Worm (Caenorhabditis elegans) whole organism, young adult: Measurements from ENCODE around the gene K07C11.7.

Experiments used
- B0035.1 ChIP-seq: sonication (generic microtip); optimal IDR thresholded peaks from 2 replicates; lab custom pipeline; 2016; ENCODE audit warnings: missing genetic modification characterization, mild to moderate bottlenecking, missing compliant biosample characterization, missing genotype, missing genetic modification reagents
- F33H1.4 ChIP-seq: fragments of 200-800 bp; sonication (Bioruptor generic); IDR thresholded peaks from 2 replicates; pipeline ENCODE4 v1.3.6; 2022; ENCODE audit warnings: missing genetic modification reagents, missing genetic modification characterization, missing compliant biosample characterization
- F55B11.4 ChIP-seq: sonication (generic microtip); optimal IDR thresholded peaks from 2 replicates; lab custom pipeline; 2016; ENCODE audit warnings: missing compliant biosample characterization, missing genetic modification characterization, borderline replicate concordance; ENCODE audit not compliant: insufficient read depth
- ZK185.1 ChIP-seq: sonication (generic microtip); optimal IDR thresholded peaks from 2 replicates; lab custom pipeline; 2016; ENCODE audit warnings: mild to moderate bottlenecking, missing genetic modification characterization, missing compliant biosample characterization; ENCODE audit not compliant: poor library complexity, severe bottlenecking
- attf-5 ChIP-seq: fragments of 200-800 bp; sonication (Bioruptor generic); optimal IDR thresholded peaks from 2 replicates; lab custom pipeline; 2018; ENCODE audit warnings: mild to moderate bottlenecking, missing genetic modification characterization, missing compliant biosample characterization
- attf-6 ChIP-seq: fragments of 200-800 bp; sonication (Bioruptor generic); IDR thresholded peaks from 2 replicates; pipeline ENCODE4 v1.3.6; 2022; ENCODE audit warnings: missing genetic modification reagents, missing genetic modification characterization, missing compliant biosample characterization
- bed-1 ChIP-seq: fragments of 200-800 bp; sonication (Bioruptor generic); IDR thresholded peaks from 2 replicates; pipeline ENCODE4 v1.3.6; 2022; ENCODE audit warnings: missing genetic modification reagents, missing genetic modification characterization, missing compliant biosample characterization
- cebp-1 ChIP-seq, 2 experiments: fragments of 200-800 bp in 1 of 2; sonication (Bioruptor generic) in 1 of 2; sonication (generic microtip) in 1 of 2; IDR thresholded peaks in 1 of 2; optimal IDR thresholded peaks in 1 of 2; 2 replicates each; pipeline versions ENCODE4 v1.3.6 to Lab custom; 2017 to 2022; ENCODE audit warnings: missing compliant biosample characterization in 2 of 2, missing genetic modification characterization in 2 of 2, mild to moderate bottlenecking in 1 of 2, missing genetic modification reagents in 1 of 2, moderate library complexity in 1 of 2
- ceh-100 ChIP-seq: fragments of 200-800 bp; sonication (Bioruptor generic); IDR thresholded peaks from 2 replicates; pipeline ENCODE4 v1.3.6; 2022; ENCODE audit warnings: missing genetic modification reagents, missing genetic modification characterization, missing compliant biosample characterization
- ceh-27 ChIP-seq: fragments of 200-800 bp; sonication (Bioruptor generic); optimal IDR thresholded peaks from 2 replicates; lab custom pipeline; 2018; ENCODE audit warnings: mild to moderate bottlenecking, missing genetic modification characterization, moderate library complexity, missing compliant biosample characterization
- egl-18 ChIP-seq: fragments of 200-800 bp; sonication (Bioruptor generic); IDR thresholded peaks from 2 replicates; pipeline ENCODE4 v1.3.6; 2022; ENCODE audit warnings: missing genetic modification reagents, missing genetic modification characterization, missing compliant biosample characterization
- egl-44 ChIP-seq: fragments of 200-800 bp; sonication (Bioruptor generic); IDR thresholded peaks from 2 replicates; pipeline ENCODE4 v1.3.6; 2022; ENCODE audit warnings: missing genetic modification reagents, missing genetic modification characterization, missing compliant biosample characterization
- ets-4 ChIP-seq: fragments of 200-800 bp; sonication (Bioruptor generic); optimal IDR thresholded peaks from 2 replicates; lab custom pipeline; 2018; ENCODE audit warnings: mild to moderate bottlenecking, missing genetic modification characterization, missing compliant biosample characterization
- fkh-3 ChIP-seq: sonication (generic microtip); optimal IDR thresholded peaks from 2 replicates; lab custom pipeline; 2016; ENCODE audit warnings: mild to moderate bottlenecking, missing genetic modification characterization, missing compliant biosample characterization
- hlh-12 ChIP-seq: sonication (generic microtip); optimal IDR thresholded peaks from 2 replicates; lab custom pipeline; 2016; ENCODE audit warnings: missing genetic modification characterization, missing compliant biosample characterization
- hlh-26 ChIP-seq: fragments of 200-800 bp; sonication (Bioruptor generic); conservative IDR thresholded peaks from 2 replicates; pipeline ENCODE4 v1.3.6; 2022; ENCODE audit warnings: missing genetic modification reagents, missing genetic modification characterization, missing compliant biosample characterization
- let-607 ChIP-seq, 2 experiments: fragments of 200-800 bp in 1 of 2; sonication (Bioruptor generic) in 1 of 2; sonication (generic microtip) in 1 of 2; optimal IDR thresholded peaks; 2 replicates each; lab custom pipeline; 2016 to 2018; ENCODE audit warnings: mild to moderate bottlenecking in 2 of 2, missing compliant biosample characterization in 2 of 2, missing genetic modification characterization in 2 of 2, moderate library complexity in 2 of 2, missing genotype in 1 of 2
- lin-54 ChIP-seq: fragments of 200-800 bp; sonication (Bioruptor generic); optimal IDR thresholded peaks from 2 replicates; lab custom pipeline; 2018; ENCODE audit warnings: mild to moderate bottlenecking, missing genetic modification characterization, missing compliant biosample characterization
- lsl-1 ChIP-seq: fragments of 200-800 bp; sonication (Bioruptor generic); optimal IDR thresholded peaks from 2 replicates; lab custom pipeline; 2018; ENCODE audit warnings: mild to moderate bottlenecking, missing genetic modification characterization, moderate library complexity, missing compliant biosample characterization
- madf-6 ChIP-seq: fragments of 200-800 bp; sonication (Bioruptor generic); IDR thresholded peaks from 2 replicates; pipeline ENCODE4 v1.3.6; 2022; ENCODE audit warnings: missing genetic modification reagents, missing genetic modification characterization, missing compliant biosample characterization
- nfya-2 ChIP-seq: fragments of 200-800 bp; sonication (Bioruptor generic); IDR thresholded peaks from 2 replicates; pipeline ENCODE4 v1.3.6; 2022; ENCODE audit warnings: missing genetic modification reagents, missing genetic modification characterization, missing compliant biosample characterization
- nhr-90 ChIP-seq: sonication (generic microtip); optimal IDR thresholded peaks from 2 replicates; lab custom pipeline; 2016; ENCODE audit warnings: missing genotype, mild to moderate bottlenecking, missing genetic modification characterization, missing compliant biosample characterization
- pbrm-1 ChIP-seq: fragments of 200-800 bp; sonication (Bioruptor generic); IDR thresholded peaks from 2 replicates; pipeline ENCODE4 v1.3.6; 2022; ENCODE audit warnings: missing genetic modification reagents, missing genetic modification characterization, missing compliant biosample characterization
- rcor-1 ChIP-seq: fragments of 200-800 bp; sonication (Bioruptor generic); IDR thresholded peaks from 2 replicates; pipeline ENCODE4 v1.3.6; 2022; ENCODE audit warnings: missing genetic modification reagents, missing genetic modification characterization, missing compliant biosample characterization
- sdz-38 ChIP-seq: sonication (generic microtip); optimal IDR thresholded peaks from 2 replicates; lab custom pipeline; 2016; ENCODE audit warnings: missing genotype, missing genetic modification characterization, missing compliant biosample characterization
- snpc-3.4 ChIP-seq: sonication (generic microtip); optimal IDR thresholded peaks from 2 replicates; lab custom pipeline; 2017; ENCODE audit warnings: missing genetic modification characterization, mild to moderate bottlenecking, missing compliant biosample characterization, antibody characterized with exemption, moderate library complexity, missing genotype, missing genetic modification reagents
- somi-1 ChIP-seq: fragments of 200-800 bp; sonication (Bioruptor generic); optimal IDR thresholded peaks from 2 replicates; lab custom pipeline; 2018; ENCODE audit warnings: mild to moderate bottlenecking, missing genetic modification characterization, missing compliant biosample characterization
- sptf-2 ChIP-seq: fragments of 200-800 bp; sonication (Bioruptor generic); optimal IDR thresholded peaks from 2 replicates; lab custom pipeline; 2018; ENCODE audit warnings: mild to moderate bottlenecking, missing genetic modification characterization, missing compliant biosample characterization
- tbp1 ChIP-seq: fragments of 200-800 bp; sonication (Bioruptor generic); optimal IDR thresholded peaks from 2 replicates; lab custom pipeline; 2018; ENCODE audit warnings: mild to moderate bottlenecking, missing genetic modification characterization, missing compliant biosample characterization
- tbx-9 ChIP-seq: sonication (generic microtip); optimal IDR thresholded peaks from 2 replicates; lab custom pipeline; 2016; ENCODE audit warnings: borderline replicate concordance, missing genetic modification characterization, inconsistent platforms, missing compliant biosample characterization
- tlf-1 ChIP-seq: fragments of 200-800 bp; sonication (Bioruptor generic); optimal IDR thresholded peaks from 2 replicates; lab custom pipeline; 2018; ENCODE audit warnings: mild to moderate bottlenecking, missing genetic modification characterization, missing compliant biosample characterization
- zim-3 ChIP-seq: sonication (generic microtip); optimal IDR thresholded peaks from 2 replicates; lab custom pipeline; 2017; ENCODE audit warnings: mild to moderate bottlenecking, missing genetic modification characterization, moderate library complexity, missing compliant biosample characterization
- ztf-25 ChIP-seq: fragments of 200-800 bp; sonication (Bioruptor generic); IDR thresholded peaks from 2 replicates; pipeline ENCODE4 v1.3.6; 2022; ENCODE audit warnings: missing genetic modification reagents, missing genetic modification characterization, missing compliant biosample characterization

The K07C11.7 gene

ce11 chrV:8170300-8170699 lies 43.5 kb downstream of the K07C11.7 start (continued):
- no peak for TF ChIP-seq pbrm-1
- TF ChIP-seq tbp1 (GFP tag; lab: Kevin White, UChicago) = no peak

ce11 chrV:8169150-8169549 lies 44.6 kb downstream of the K07C11.7 start:
- TF ChIP-seq ceh-27 (GFP tag; lab: Kevin White, UChicago) (no peak), egl-44 (GFP tag; lab: Robert Waterston, UW) (no peak), lsl-1 (GFP tag; lab: Kevin White, UChicago) (no peak), zim-3 (tag; lab: Kevin White, UChicago) (no peak), ZK185.1 (tag; lab: Kevin White, UChicago) (no peak), tbx-9 (tag; lab: Kevin White, UChicago) (no peak), fkh-3 (tag; lab: Kevin White, UChicago) (no peak), hlh-12 (no peak), let-607 (tag; optimal IDR thresholded peaks at IDR 0.05; lab: Kevin White, UChicago) (no peak), attf-5 (no peak), somi-1 (GFP tag; lab: Kevin White, UChicago) (no peak), tlf-1 (GFP tag; lab: Kevin White, UChicago) (no peak), nfya-2 (GFP tag; lab: Robert Waterston, UW) (no peak), rcor-1 (no peak), bed-1 (GFP tag; lab: Robert Waterston, UW) (no peak), madf-6 (GFP tag; lab: Robert Waterston, UW) (no peak)

- TF ChIP-seq tbx-9 (tag; lab: Kevin White, UChicago) (no peak), nfya-2 (GFP tag; lab: Robert Waterston, UW) (no peak), ztf-25 (no peak), ets-4 (GFP tag; lab: Kevin White, UChicago) (no peak), hlh-26 (GFP tag; lab: Robert Waterston, UW) (no peak), sdz-38 (tag; lab: Kevin White, UChicago) (no peak), nhr-90 (tag; lab: Kevin White, UChicago) (no peak), lin-54 (no peak), F33H1.4 (GFP tag; lab: Robert Waterston, UW) (no peak), F55B11.4 (tag; lab: Kevin White, UChicago) (no peak), sptf-2 (GFP tag; lab: Kevin White, UChicago) (no peak), snpc-3.4 (tag; lab: Kevin White, UChicago) (no peak), attf-6 (GFP tag; lab: Robert Waterston, UW) (no peak), somi-1 (GFP tag; lab: Kevin White, UChicago) (no peak), cebp-1 (GFP tag; IDR thresholded peaks at IDR 0.05; lab: Robert Waterston, UW) (no peak), cebp-1 (tag; optimal IDR thresholded peaks at IDR 0.05; lab: Kevin White, UChicago) (no peak), rcor-1 (no peak), B0035.1 (no peak), egl-18 (GFP tag; lab: Robert Waterston, UW) (no peak), ceh-100 (GFP tag; lab: Robert Waterston, UW) (no peak)
These were observed 45.4 kb downstream of the K07C11.7 start, which contains the start of gene F20D6.8 for ce11 chrV:8168219-8168962. Gene F20D6.8, minus strand, starts transcription at chrV:8168269.
